Worm (Caenorhabditis elegans) whole organism, mixed stage, embryonic: ENCODE data around the gene math-15.

ENCODE experiments used
- ceh-43 ChIP-seq: fragments of 200-800 bp; sonication (Bioruptor generic); optimal IDR thresholded peaks from 2 replicates; lab custom pipeline; 2018; ENCODE audit warnings: mild to moderate bottlenecking, missing genetic modification characterization, moderate library complexity, missing compliant biosample characterization
- ces-1 ChIP-seq: fragments of 150-350 bp; optimal IDR thresholded peaks from 2 replicates; lab custom pipeline; 2014; ENCODE audit warnings: missing biosample characterization, missing genetic modification reagents, missing genetic modification characterization
- elt-3 ChIP-seq: fragments of 150-350 bp; optimal IDR thresholded peaks from 2 replicates; lab custom pipeline; 2014; ENCODE audit warnings: missing biosample characterization, missing genetic modification characterization
- lsy-2 ChIP-seq: fragments of 150-350 bp; optimal IDR thresholded peaks from 2 replicates; lab custom pipeline; 2014; ENCODE audit warnings: missing biosample characterization, missing genetic modification characterization
- mep-1 ChIP-seq: fragments of 150-350 bp; optimal IDR thresholded peaks from 2 replicates; lab custom pipeline; 2017; ENCODE audit warnings: missing biosample characterization, missing genetic modification reagents, missing genetic modification characterization, inconsistent platforms
- pha-4 ChIP-seq: fragments of 150-350 bp; optimal IDR thresholded peaks from 2 replicates; lab custom pipeline; 2018; ENCODE audit warnings: missing biosample characterization, missing genetic modification reagents, missing genetic modification characterization
- snpc-4 ChIP-seq: fragments of 150-350 bp; optimal IDR thresholded peaks from 2 replicates; lab custom pipeline; 2014; ENCODE audit warnings: missing biosample characterization, missing genetic modification characterization

DNA sequence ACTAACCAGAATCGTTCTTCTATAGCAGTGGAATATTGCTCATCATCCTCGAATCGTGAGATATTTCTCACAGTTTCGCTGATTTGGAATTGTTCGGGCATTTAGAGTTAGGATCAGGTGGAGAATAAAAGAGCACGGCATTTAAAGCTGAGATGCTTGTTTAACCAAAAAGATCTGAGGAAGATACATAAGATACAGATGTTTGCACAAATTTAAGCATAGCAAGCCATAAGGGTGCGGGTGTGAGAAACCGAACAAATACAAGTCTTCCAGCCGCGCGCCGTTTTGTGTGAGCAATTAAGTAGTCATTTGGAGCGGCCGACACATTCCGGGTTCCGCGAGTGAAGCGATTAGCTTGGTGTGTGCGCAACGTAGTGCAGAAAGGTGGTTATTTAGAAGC, 20.2 kb downstream of the math-15 start, which contains the start of gene math-7:
- no peak for TF ChIP-seq pha-4 (tag; lab: Kevin White, UChicago)
- TF ChIP-seq ces-1 (GFP tag; lab: Kevin White, UChicago) = no peak
- no peak for TF ChIP-seq ceh-43 (GFP tag; lab: Kevin White, UChicago)
- TF ChIP-seq mep-1 (tag; lab: Kevin White, UChicago) = no peak
- no peak for TF ChIP-seq snpc-4 (tag; lab: Kevin White, UChicago)
- TF ChIP-seq lsy-2 (tag; lab: Kevin White, UChicago) = no peak
- no peak for TF ChIP-seq elt-3 (tag; lab: Kevin White, UChicago)
